Fruit fly (Drosophila melanogaster): ENCODE data around the gene dbe.

dbe gene

DNA sequence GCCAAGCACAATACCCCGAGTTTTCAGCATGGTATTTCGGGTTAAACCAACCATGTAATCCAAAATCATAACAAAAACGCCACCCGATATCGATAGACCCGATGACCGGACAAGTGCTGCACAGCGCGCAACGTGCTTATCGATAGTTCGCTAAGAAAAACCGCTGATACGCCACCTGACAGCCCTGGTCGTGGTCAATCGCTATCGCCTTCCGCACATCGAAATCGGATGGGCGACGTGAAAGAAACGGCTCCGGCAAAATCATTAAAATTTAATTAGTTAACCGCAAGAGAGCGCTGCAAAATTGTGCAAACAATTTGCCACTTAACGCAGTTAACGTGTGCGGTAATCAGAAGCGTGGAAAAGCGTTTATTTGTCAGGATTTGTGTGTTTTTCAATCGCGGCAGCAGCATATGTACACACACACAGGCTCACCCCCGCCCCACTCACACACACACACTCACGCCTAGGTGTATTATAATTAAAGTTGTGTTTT lies 43.8 kb downstream of the dbe start, which contains the start of the genes CG3862 and dock (continued):
- TF ChIP-seq usp (GFP tag; optimal IDR thresholded peaks at IDR 0.05) (no peak), N (GFP tag; optimal IDR thresholded peaks at IDR 0.05) (peak; percentile 18), woc (GFP tag; optimal IDR thresholded peaks at IDR 0.05) (no peak)

dm6 chr2L:821986-822711 lies 47.5 kb downstream of the dbe start:
- TF ChIP-seq Abd-B (GFP tag; optimal IDR thresholded peaks at IDR 0.05) (no peak), Dfd (GFP tag; optimal IDR thresholded peaks at IDR 0.05) (no peak), Hnf4 (GFP tag; optimal IDR thresholded peaks at IDR 0.05) (no peak), fru (GFP tag; optimal IDR thresholded peaks at IDR 0.05) (peak; percentile 13), dmrt93B (GFP tag; optimal IDR thresholded peaks at IDR 0.05) (no peak), br (GFP tag; optimal IDR thresholded peaks at IDR 0.05) (no peak)

- TF ChIP-seq rgr (GFP tag; optimal IDR thresholded peaks at IDR 0.05) (peak; percentile 22), dl (GFP tag; optimal IDR thresholded peaks at IDR 0.05; ENCODE audit: insufficient read depth in 1 of 2, partially characterized antibody in 2 of 2) (no peak), psq (GFP tag; optimal IDR thresholded peaks at IDR 0.05) (no peak), Rel (GFP tag; optimal IDR thresholded peaks at IDR 0.05) (no peak), Rel (tag; optimal IDR thresholded peaks at IDR 0.05) (peak; percentile 71), usp (GFP tag; optimal IDR thresholded peaks at IDR 0.05) (no peak), woc (GFP tag; optimal IDR thresholded peaks at IDR 0.05) (no peak), h (GFP tag; optimal IDR thresholded peaks at IDR 0.05) (no peak), brk (GFP tag; optimal IDR thresholded peaks at IDR 0.05) (no peak), Mio (GFP tag; optimal IDR thresholded peaks at IDR 0.05) (no peak), fru (GFP tag; optimal IDR thresholded peaks at IDR 0.05) (no peak), pan (optimal IDR thresholded peaks at IDR 0.05) (no peak), HLH106 (tag; optimal IDR thresholded peaks at IDR 0.05) (no peak), Hnf4 (GFP tag; optimal IDR thresholded peaks at IDR 0.05) (no peak), dsf (GFP tag; optimal IDR thresholded peaks at IDR 0.05; ENCODE audit: borderline replicate concordance) (no peak)
These were observed 48.2 kb downstream of the dbe start, which contains the start of gene CG3662 for dm6 chr2L:821242-821985. TSS of gene CG3662 (plus strand) at chr2L:821289.

- TF ChIP-seq HLH106 (tag; optimal IDR thresholded peaks at IDR 0.05): peak; percentile 84
- TF ChIP-seq dl (GFP tag; optimal IDR thresholded peaks at IDR 0.05; ENCODE audit: insufficient read depth in 1 of 2, partially characterized antibody in 2 of 2): no peak
- no peak for TF ChIP-seq CG32264 (GFP tag; optimal IDR thresholded peaks at IDR 0.05)
- TF ChIP-seq Abd-B (GFP tag; optimal IDR thresholded peaks at IDR 0.05): no peak
- no peak for TF ChIP-seq Hr83 (GFP tag; optimal IDR thresholded peaks at IDR 0.05; ENCODE audit: poor library complexity, severe bottlenecking)
- TF ChIP-seq rgr (GFP tag; optimal IDR thresholded peaks at IDR 0.05): peak; percentile 69
- no peak for TF ChIP-seq fru (GFP tag; optimal IDR thresholded peaks at IDR 0.05)
- no peak for TF ChIP-seq usp (GFP tag; optimal IDR thresholded peaks at IDR 0.05)
- TF ChIP-seq CrebA (GFP tag; optimal IDR thresholded peaks at IDR 0.05; ENCODE audit: borderline replicate concordance): no peak
- no peak for TF ChIP-seq tai (GFP tag; optimal IDR thresholded peaks at IDR 0.05)
- peak in 1 of 2 experiments; percentile 81 for TF ChIP-seq foxo (GFP tag; optimal IDR thresholded peaks at IDR 0.05)
- no peak for TF ChIP-seq dmrt93B (GFP tag; optimal IDR thresholded peaks at IDR 0.05)
- no peak for TF ChIP-seq jim (GFP tag; optimal IDR thresholded peaks at IDR 0.05)
- TF ChIP-seq Dfd (GFP tag; optimal IDR thresholded peaks at IDR 0.05): no peak
- no peak for TF ChIP-seq dsf (GFP tag; optimal IDR thresholded peaks at IDR 0.05; ENCODE audit: borderline replicate concordance)
- TF ChIP-seq Hnf4 (GFP tag; optimal IDR thresholded peaks at IDR 0.05): no peak
- TF ChIP-seq brk (GFP tag; optimal IDR thresholded peaks at IDR 0.05): no peak
- TF ChIP-seq psq (GFP tag; optimal IDR thresholded peaks at IDR 0.05): peak; percentile 57
- no peak for TF ChIP-seq h (GFP tag; optimal IDR thresholded peaks at IDR 0.05)
- TF ChIP-seq Hr78 (GFP tag; optimal IDR thresholded peaks at IDR 0.05): no peak
- TF ChIP-seq Myc (optimal IDR thresholded peaks at IDR 0.05): peak; percentile 97
- TF ChIP-seq CG9705 (GFP tag; optimal IDR thresholded peaks at IDR 0.05): peak; percentile 65
- TF ChIP-seq N (GFP tag; optimal IDR thresholded peaks at IDR 0.05): no peak
- TF ChIP-seq sage (GFP tag; optimal IDR thresholded peaks at IDR 0.05): no peak
- no peak for TF ChIP-seq pan (optimal IDR thresholded peaks at IDR 0.05)
- peak; percentile 68 for TF ChIP-seq OdsH (GFP tag; optimal IDR thresholded peaks at IDR 0.05)
- no peak for TF ChIP-seq lola (GFP tag; optimal IDR thresholded peaks at IDR 0.05)
- no peak for TF ChIP-seq Dif (GFP tag; optimal IDR thresholded peaks at IDR 0.05; ENCODE audit: partially characterized antibody)
- no peak for TF ChIP-seq GATAd (GFP tag; optimal IDR thresholded peaks at IDR 0.05)
- no peak for TF ChIP-seq woc (GFP tag; optimal IDR thresholded peaks at IDR 0.05)
- TF ChIP-seq Jra (GFP tag; optimal IDR thresholded peaks at IDR 0.05): no peak
- no peak for TF ChIP-seq Vsx2 (GFP tag; optimal IDR thresholded peaks at IDR 0.05; ENCODE audit: partially characterized antibody)
- TF ChIP-seq sv (GFP tag; optimal IDR thresholded peaks at IDR 0.05): peak; percentile 32
- TF ChIP-seq br (GFP tag; optimal IDR thresholded peaks at IDR 0.05): no peak
- TF ChIP-seq Mio (GFP tag; optimal IDR thresholded peaks at IDR 0.05): no peak
These were observed 50.2 kb downstream of the dbe start, which contains the start of the genes PGAP2 and Clp for dm6 chr2L:819315-820032. TSS of gene PGAP2 (minus strand) at chr2L:819508. TSS of gene Clp (plus strand) at chr2L:819964.

All from whole organism, wandering third instar larva.